Fruit fly (Drosophila melanogaster) Kc167 (cell line): ENCODE results near the gene CG34300.

Experiments used
- Myc ChIP-seq: fragments of >200 bp; optimal IDR thresholded peaks from 2 replicates; lab custom pipeline; 2017; ENCODE audit warnings: missing external identifiers
- Sin3A ChIP-seq: fragments of >200 bp; optimal IDR thresholded peaks from 2 replicates; lab custom pipeline; 2018; ENCODE audit warnings: missing external identifiers
- h ChIP-seq: fragments of >200 bp; optimal IDR thresholded peaks from 3 replicates; lab custom pipeline; 2018; ENCODE audit warnings: missing external identifiers
- psq ChIP-seq: fragments of >200 bp; optimal IDR thresholded peaks from 2 replicates; lab custom pipeline; 2017; ENCODE audit warnings: missing external identifiers

- no peak for TF ChIP-seq Myc (lab: Kevin White, UChicago)
- no peak for TF ChIP-seq psq
- no peak for TF ChIP-seq h (lab: Kevin White, UChicago)
- TF ChIP-seq Sin3A (lab: Kevin White, UChicago): no peak
Measured at dm6 chr3R:30268733-30269132, 37.7 kb downstream of the CG34300 start.
